Worm (Caenorhabditis elegans): ENCODE data around the gene F27E5.8.

The F27E5.8 gene

DNA sequence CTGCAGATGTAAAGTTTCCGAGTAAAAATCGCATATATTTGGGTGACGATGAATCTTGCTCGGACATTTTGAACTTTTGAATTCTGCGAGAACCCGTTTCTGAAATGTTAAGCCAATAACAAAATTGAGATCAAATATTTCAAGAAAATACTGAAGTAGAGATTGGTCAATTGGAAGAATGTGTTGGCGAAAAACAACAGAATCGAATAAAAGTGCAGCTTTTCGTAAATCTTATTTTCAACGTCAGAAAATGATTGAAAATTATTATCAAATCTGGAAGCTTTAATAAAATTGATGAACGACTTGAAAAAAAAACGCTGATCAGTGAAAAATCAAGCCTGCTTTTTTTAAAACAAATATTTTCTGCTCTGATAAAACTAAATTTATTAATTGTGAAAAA is at the start of gene F27E5.8:
F27E5.8 (minus strand) TSS at position 101 of the 400 bp plus-strand sequence.
- TF ChIP-seq cey-2 (tag; optimal IDR thresholded peaks at IDR 0.05; ENCODE audit: borderline replicate concordance, insufficient read depth) (no peak), zip-2 (tag; optimal IDR thresholded peaks at IDR 0.05) (no peak), dpl-1 (GFP tag; optimal IDR thresholded peaks at IDR 0.05) (no peak), lin-39 (tag; optimal IDR thresholded peaks at IDR 0.05) (no peak), attf-4 (tag; optimal IDR thresholded peaks at IDR 0.05) (no peak), nhr-76 (tag; optimal IDR thresholded peaks at IDR 0.05) (no peak), snpc-1.2 (GFP tag; IDR thresholded peaks at IDR 0.05) (no peak), fkh-10 (GFP tag; optimal IDR thresholded peaks at IDR 0.05) (no peak), jun-1 (tag; optimal IDR thresholded peaks at IDR 0.05) (no peak), nhr-6 (tag; optimal IDR thresholded peaks at IDR 0.05) (no peak), spr-3 (GFP tag; optimal IDR thresholded peaks at IDR 0.05) (no peak), F26F4.8 (GFP tag; conservative IDR thresholded peaks at IDR 0.05) (no peak)

DNA sequence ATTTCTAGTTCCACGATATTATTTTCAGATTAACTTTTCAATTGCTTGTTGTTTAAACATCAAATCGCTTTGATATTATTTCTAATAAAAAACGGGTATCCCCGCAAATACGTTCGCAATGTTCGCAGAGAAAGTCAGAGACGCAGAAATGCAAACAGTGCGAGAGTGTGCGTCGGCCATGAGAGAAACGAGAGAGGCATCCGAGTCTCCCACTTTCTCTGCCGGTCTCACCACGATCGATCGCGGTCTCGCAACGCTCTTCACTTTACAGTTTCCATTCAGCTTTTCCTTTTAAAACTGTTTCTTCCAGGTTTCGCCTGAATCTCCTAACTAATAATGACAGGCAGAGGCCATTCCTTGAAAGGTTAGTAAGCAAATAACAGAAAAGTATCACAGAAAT is 47.0 kb upstream of the F27E5.8 start, which contains the start of gene F33H1.4:
F33H1.4 (plus strand) TSS at position 311 of the 400 bp plus-strand sequence.
- peak; percentile 3 for TF ChIP-seq fkh-10 (GFP tag; optimal IDR thresholded peaks at IDR 0.05)
- TF ChIP-seq lsy-2 (tag; optimal IDR thresholded peaks at IDR 0.05): peak; percentile 77 to 96
- peak; percentile 33; the same call in 1 of the 2 replicates for TF ChIP-seq zfp-3 (GFP tag; conservative IDR thresholded peaks at IDR 0.05)
- TF ChIP-seq rbr-2 (tag; optimal IDR thresholded peaks at IDR 0.05): peak; percentile 3
- 0 out of 2 replicates have a peak, but pooled peaks have one; percentile 6 for TF ChIP-seq Y48G9A.11 (GFP tag; IDR thresholded peaks at IDR 0.05)
- TF ChIP-seq fos-1 (tag; optimal IDR thresholded peaks at IDR 0.05): no peak
- TF ChIP-seq hlh-11 (tag; optimal IDR thresholded peaks at IDR 0.05): peak; percentile 51
- peak; percentile 47 for TF ChIP-seq dpl-1 (GFP tag; optimal IDR thresholded peaks at IDR 0.05)
- 0 out of 2 replicates have a peak, but pooled peaks have one; percentile 15 for TF ChIP-seq nhr-42 (GFP tag; IDR thresholded peaks at IDR 0.05)
- TF ChIP-seq nhr-102 (tag; optimal IDR thresholded peaks at IDR 0.05): no peak
- peak; percentile 57 for TF ChIP-seq ama-1 (optimal IDR thresholded peaks at IDR 0.05)
- TF ChIP-seq ceh-20 (GFP tag; IDR thresholded peaks at IDR 0.05): 0 out of 2 replicates have a peak, but pooled peaks have one; percentile 24
- peak; percentile 99 for TF ChIP-seq lin-13 (GFP tag; optimal IDR thresholded peaks at IDR 0.05)
- peak; percentile 62; the same call in 1 of the 2 replicates for TF ChIP-seq arid-1 (GFP tag; conservative IDR thresholded peaks at IDR 0.05)
- peak; percentile 25; the same call in 1 of the 2 replicates for TF ChIP-seq T26A8.4 (GFP tag; IDR thresholded peaks at IDR 0.05)
- no peak for TF ChIP-seq hif-1 (tag; optimal IDR thresholded peaks at IDR 0.05)
- TF ChIP-seq F37D6.2 (tag; optimal IDR thresholded peaks at IDR 0.05): peak; percentile 69
- TF ChIP-seq nhr-11 (tag; optimal IDR thresholded peaks at IDR 0.05): peak; percentile 80
- peak; percentile 20 for TF ChIP-seq unc-130 (GFP tag; optimal IDR thresholded peaks at IDR 0.05)
- TF ChIP-seq F49E8.2 (tag; optimal IDR thresholded peaks at IDR 0.05; ENCODE audit: borderline replicate concordance): peak; percentile 8
- peak; percentile 44 for TF ChIP-seq duxl-1 (tag; optimal IDR thresholded peaks at IDR 0.05; ENCODE audit: poor library complexity)
- TF ChIP-seq zip-2 (tag; optimal IDR thresholded peaks at IDR 0.05): no peak
- TF ChIP-seq nhr-28 (tag; optimal IDR thresholded peaks at IDR 0.05): peak; percentile 12
- peak; percentile 21 for TF ChIP-seq nhr-48 (tag; optimal IDR thresholded peaks at IDR 0.05)
- peak; percentile 51 for TF ChIP-seq ceh-28 (tag; optimal IDR thresholded peaks at IDR 0.05)
- peak; percentile 57; the same call in 1 of the 2 replicates for TF ChIP-seq lin-38 (GFP tag; IDR thresholded peaks at IDR 0.05)
- TF ChIP-seq lin-29 (GFP tag; IDR thresholded peaks at IDR 0.05): 0 out of 2 replicates have a peak, but pooled peaks have one; percentile 19
- no peak for TF ChIP-seq daf-8 (GFP tag; IDR thresholded peaks at IDR 0.05)
- peak; percentile 80 for TF ChIP-seq mes-2 (tag; optimal IDR thresholded peaks at IDR 0.05; ENCODE audit: poor library complexity, severe bottlenecking)
- TF ChIP-seq hmg-1.1 (GFP tag; IDR thresholded peaks at IDR 0.05): peak; percentile 74
- no peak for TF ChIP-seq ztf-7 (tag; optimal IDR thresholded peaks at IDR 0.05)
